Worm (Caenorhabditis elegans): Measurements from ENCODE around the gene nduc-2.

DNA sequence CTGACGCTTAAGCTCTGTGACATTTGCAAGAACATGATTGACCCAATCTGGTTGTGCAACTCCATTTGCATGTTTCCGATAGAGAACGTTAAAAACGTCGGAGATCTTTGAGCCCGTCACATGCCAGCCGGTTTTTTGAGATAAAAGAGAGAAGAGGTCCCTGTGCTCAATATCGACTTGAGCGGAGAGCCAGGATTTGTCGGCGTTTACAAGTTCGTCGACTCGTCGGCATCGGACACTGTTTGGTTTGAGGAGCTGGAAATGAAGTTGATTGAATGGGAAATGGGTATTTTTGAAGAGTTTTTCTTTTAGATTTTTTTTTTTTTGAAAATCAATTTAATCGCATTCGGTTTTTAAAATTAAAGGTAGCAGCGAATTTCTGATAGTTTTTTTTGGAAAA lies 28.6 kb upstream of the nduc-2 start:
- TF ChIP-seq snpc-4 (tag; optimal IDR thresholded peaks at IDR 0.05) (no peak), ama-1 (optimal IDR thresholded peaks at IDR 0.05) (no peak), fos-1 (tag; optimal IDR thresholded peaks at IDR 0.05) (no peak), nhr-11 (tag; optimal IDR thresholded peaks at IDR 0.05) (no peak), lin-13 (GFP tag; optimal IDR thresholded peaks at IDR 0.05) (no peak), unc-39 (tag; optimal IDR thresholded peaks at IDR 0.05) (no peak)
